Fruit fly (Drosophila melanogaster): ENCODE results near the gene CG5162.

Gene CG5162

dm6 chrX:17237421-17237820 is 22.3 kb downstream of the CG5162 start (continued):
- peak; percentile 42 for TF ChIP-seq CG10979 (tag; optimal IDR thresholded peaks at IDR 0.05)
- no peak for TF ChIP-seq CG6254 (GFP tag; optimal IDR thresholded peaks at IDR 0.05)
- no peak for TF ChIP-seq sr (GFP tag; IDR thresholded peaks at IDR 0.05)
- TF ChIP-seq tll (GFP tag; optimal IDR thresholded peaks at IDR 0.05), result no peak
- no peak for TF ChIP-seq chinmo (GFP tag; IDR thresholded peaks at IDR 0.05; ENCODE audit: partially characterized antibody)
- no peak for TF ChIP-seq ERR (GFP tag; optimal IDR thresholded peaks at IDR 0.05)
- no peak for TF ChIP-seq Optix (GFP tag; IDR thresholded peaks at IDR 0.05)
- TF ChIP-seq Hr51 (GFP tag; optimal IDR thresholded peaks at IDR 0.05), result peak in 1 of 2 experiments; percentile 63
- TF ChIP-seq CG32767 (GFP tag; IDR thresholded peaks at IDR 0.05), result no peak
- no peak for TF ChIP-seq CG14441 (GFP tag; IDR thresholded peaks at IDR 0.05)
- no peak for TF ChIP-seq Nf-YB (GFP tag; optimal IDR thresholded peaks at IDR 0.05)
- no peak for TF ChIP-seq hth (optimal IDR thresholded peaks at IDR 0.05)
- no peak for TF ChIP-seq BtbVII (GFP tag; optimal IDR thresholded peaks at IDR 0.05)
- 0 out of 2 replicates have a peak, but pooled peaks have one; percentile 24 for TF ChIP-seq stc (GFP tag; IDR thresholded peaks at IDR 0.05)
- TF ChIP-seq CG6272 (GFP tag; IDR thresholded peaks at IDR 0.05), result no peak
- TF ChIP-seq CG2678 (tag; optimal IDR thresholded peaks at IDR 0.05), result no peak
- no peak for TF ChIP-seq CG11456 (GFP tag; IDR thresholded peaks at IDR 0.05)
- no peak for TF ChIP-seq Six4 (GFP tag; optimal IDR thresholded peaks at IDR 0.05)
- no peak for TF ChIP-seq chif (GFP tag; optimal IDR thresholded peaks at IDR 0.05)
- TF ChIP-seq az2 (GFP tag; optimal IDR thresholded peaks at IDR 0.05), result peak; percentile 27
- TF ChIP-seq CG15514 (GFP tag; optimal IDR thresholded peaks at IDR 0.05), result no peak
- TF ChIP-seq corto (GFP tag; optimal IDR thresholded peaks at IDR 0.05), result no peak
- no peak for TF ChIP-seq jing (GFP tag; optimal IDR thresholded peaks at IDR 0.05)
- peak; percentile 22 for TF ChIP-seq CG4424 (GFP tag; optimal IDR thresholded peaks at IDR 0.05)
- no peak for TF ChIP-seq gfzf (GFP tag; optimal IDR thresholded peaks at IDR 0.05)
- TF ChIP-seq scrt (GFP tag; optimal IDR thresholded peaks at IDR 0.05), result no peak
- 0 out of 2 replicates have a peak, but pooled peaks have one; percentile 23 for TF ChIP-seq wor (GFP tag; IDR thresholded peaks at IDR 0.05)
- TF ChIP-seq nau (GFP tag; optimal IDR thresholded peaks at IDR 0.05), result no peak
- TF ChIP-seq CG15269 (tag; optimal IDR thresholded peaks at IDR 0.05), result peak; percentile 18
- TF ChIP-seq mirr (GFP tag; optimal IDR thresholded peaks at IDR 0.05), result no peak
- peak; percentile 67 for TF ChIP-seq gem (tag; optimal IDR thresholded peaks at IDR 0.05)
- no peak for TF ChIP-seq CG13624 (GFP tag; optimal IDR thresholded peaks at IDR 0.05)
- TF ChIP-seq CG6689 (GFP tag; IDR thresholded peaks at IDR 0.05), result 0 out of 2 replicates have a peak, but pooled peaks have one; percentile 5
- no peak for TF ChIP-seq amos (GFP tag; IDR thresholded peaks at IDR 0.05; ENCODE audit: partially characterized antibody)
- no peak for TF ChIP-seq salm (tag; optimal IDR thresholded peaks at IDR 0.05)
- no peak for TF ChIP-seq caup (GFP tag; optimal IDR thresholded peaks at IDR 0.05; ENCODE audit: severe bottlenecking)
- TF ChIP-seq ab (GFP tag; optimal IDR thresholded peaks at IDR 0.05), result no peak
- no peak for TF ChIP-seq CG12219 (GFP tag; optimal IDR thresholded peaks at IDR 0.05)
- TF ChIP-seq CG6854 (GFP tag; optimal IDR thresholded peaks at IDR 0.05), result no peak
- no peak for TF ChIP-seq pb (GFP tag; optimal IDR thresholded peaks at IDR 0.05)
- TF ChIP-seq bbx (GFP tag; IDR thresholded peaks at IDR 0.05; ENCODE audit: partially characterized antibody), result no peak
- TF ChIP-seq unpg (GFP tag; optimal IDR thresholded peaks at IDR 0.05), result peak; percentile 39
- no peak for TF ChIP-seq lbe (GFP tag; optimal IDR thresholded peaks at IDR 0.05)
- no peak for TF ChIP-seq CG7372 (GFP tag; IDR thresholded peaks at IDR 0.05)
- no peak for TF ChIP-seq CG17568 (GFP tag; optimal IDR thresholded peaks at IDR 0.05)
- TF ChIP-seq CG1832 (GFP tag; optimal IDR thresholded peaks at IDR 0.05), result no peak
- no peak for TF ChIP-seq chm (GFP tag; IDR thresholded peaks at IDR 0.05)
- no peak for TF ChIP-seq Tbp (GFP tag; optimal IDR thresholded peaks at IDR 0.05)
- TF ChIP-seq grau (tag; optimal IDR thresholded peaks at IDR 0.05), result peak; percentile 14
- TF ChIP-seq Drgx (GFP tag; IDR thresholded peaks at IDR 0.05), result peak; percentile 65
- TF ChIP-seq HmgD (GFP tag; optimal IDR thresholded peaks at IDR 0.05), result no peak
